Worm (Caenorhabditis elegans) whole organism, midembryonic: ENCODE results near the gene gcy-29.

Source experiments
- T22C8.4 ChIP-seq: fragments of 200-800 bp; sonication (Bioruptor generic); IDR thresholded peaks from 2 replicates; pipeline ENCODE4 v1.3.6; 2022; ENCODE audit warnings: missing genetic modification characterization, missing compliant biosample characterization
- flt-1 ChIP-seq: fragments of 200-800 bp; sonication (Bioruptor generic); IDR thresholded peaks from 2 replicates; pipeline ENCODE4 v1.3.6; 2022; ENCODE audit warnings: missing genetic modification characterization, missing compliant biosample characterization
- klf-2 ChIP-seq: fragments of 200-800 bp; sonication (Bioruptor generic); conservative IDR thresholded peaks from 2 replicates; pipeline ENCODE4 v1.3.6; 2022; ENCODE audit warnings: missing genetic modification reagents, missing genetic modification characterization, missing compliant biosample characterization
- med-1 ChIP-seq: sonication (generic microtip); optimal IDR thresholded peaks from 2 replicates; lab custom pipeline; 2017; ENCODE audit warnings: missing genetic modification characterization, mild to moderate bottlenecking, missing compliant biosample characterization, antibody characterized with exemption, missing genetic modification reagents; ENCODE audit not compliant: insufficient read depth
- tab-1 ChIP-seq: fragments of 200-800 bp; sonication (Bioruptor generic); IDR thresholded peaks from 2 replicates; pipeline ENCODE4 v1.3.6; 2022; ENCODE audit warnings: missing genetic modification characterization, missing compliant biosample characterization
- ztf-29 ChIP-seq: fragments of 200-800 bp; sonication (Bioruptor generic); IDR thresholded peaks from 2 replicates; pipeline ENCODE4 v1.3.6; 2022; ENCODE audit warnings: missing genetic modification reagents, missing genetic modification characterization, missing compliant biosample characterization

DNA sequence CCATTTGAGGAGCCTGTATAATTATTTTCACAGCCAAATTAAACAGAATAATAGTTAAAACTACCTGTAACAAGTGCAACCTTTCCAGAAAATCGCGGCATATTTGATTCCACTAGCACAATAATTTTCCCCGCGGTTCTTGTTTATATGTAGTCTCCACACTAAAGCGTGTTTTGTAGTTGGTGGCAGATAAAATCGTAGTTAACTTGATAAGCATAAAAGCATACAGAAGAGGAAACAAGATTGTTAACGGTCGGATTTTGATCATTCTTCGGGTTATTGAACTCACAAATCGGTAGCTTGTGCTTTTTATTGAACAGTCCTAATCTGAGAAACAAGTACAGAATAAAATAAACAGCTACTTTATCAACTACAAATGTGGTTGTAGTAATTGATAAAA, 38.8 kb upstream of the gcy-29 start, which contains the start of gene C01G12.5:
- TF ChIP-seq flt-1 (GFP tag; lab: Robert Waterston, UW), result no peak
- no peak for TF ChIP-seq tab-1 (GFP tag; lab: Robert Waterston, UW)
- no peak for TF ChIP-seq klf-2 (GFP tag; lab: Robert Waterston, UW)
- TF ChIP-seq ztf-29, result no peak
- TF ChIP-seq T22C8.4 (GFP tag; lab: Robert Waterston, UW), result no peak
- no peak for TF ChIP-seq med-1
